Worm (Caenorhabditis elegans) whole organism, early embryonic: ENCODE measurements around the gene srsx-22.
"Not testable (repeated sequence)": the region's sequence is repeated elsewhere in the genome, so short reads cannot be mapped to it uniquely, and the experiment has no call there.

Experiments
- B0310.2 ChIP-seq: sonication (generic microtip); optimal IDR thresholded peaks from 2 replicates; lab custom pipeline; 2016; ENCODE audit warnings: mild to moderate bottlenecking, missing genetic modification characterization, missing compliant biosample characterization
- F13C5.2 ChIP-seq: sonication (generic microtip); optimal IDR thresholded peaks from 2 replicates; lab custom pipeline; 2017; ENCODE audit warnings: mild to moderate bottlenecking, missing genetic modification characterization, inconsistent platforms, missing compliant biosample characterization
- aly-1 ChIP-seq: sonication (generic microtip); optimal IDR thresholded peaks from 2 replicates; lab custom pipeline; 2016; ENCODE audit warnings: missing genetic modification characterization, missing compliant biosample characterization
- ama-1 ChIP-seq: fragments of 150-350 bp; optimal IDR thresholded peaks from 2 replicates; lab custom pipeline; 2014
- ceh-13 ChIP-seq: fragments of 200-800 bp; sonication (Bioruptor generic); optimal IDR thresholded peaks from 2 replicates; lab custom pipeline; 2018; ENCODE audit warnings: mild to moderate bottlenecking, missing genetic modification characterization, missing compliant biosample characterization
- ceh-36 ChIP-seq: sonication (generic microtip); optimal IDR thresholded peaks from 2 replicates; lab custom pipeline; 2016; ENCODE audit warnings: missing genetic modification characterization, inconsistent platforms, missing compliant biosample characterization
- ets-7 ChIP-seq: sonication (generic microtip); optimal IDR thresholded peaks from 2 replicates; lab custom pipeline; 2016; ENCODE audit warnings: missing genotype, missing genetic modification characterization, missing compliant biosample characterization
- flt-1 ChIP-seq: fragments of 200-800 bp; sonication (Bioruptor generic); IDR thresholded peaks from 2 replicates; pipeline ENCODE4 v1.3.6; 2022; ENCODE audit warnings: missing genetic modification characterization, missing compliant biosample characterization
- hmbx-1 ChIP-seq: sonication (generic microtip); optimal IDR thresholded peaks from 2 replicates; lab custom pipeline; 2016; ENCODE audit warnings: mild to moderate bottlenecking, missing genetic modification characterization, missing compliant biosample characterization
- hmg-4 ChIP-seq: fragments of 200-800 bp; sonication (Bioruptor generic); optimal IDR thresholded peaks from 2 replicates; lab custom pipeline; 2018; ENCODE audit warnings: mild to moderate bottlenecking, missing genetic modification characterization, missing compliant biosample characterization
- hnd-1 ChIP-seq: sonication (generic microtip); optimal IDR thresholded peaks from 2 replicates; lab custom pipeline; 2016; ENCODE audit warnings: missing genetic modification characterization, missing compliant biosample characterization
- pes-1 ChIP-seq: fragments of 200-800 bp; sonication (Bioruptor generic); IDR thresholded peaks from 2 replicates; pipeline ENCODE4 v1.3.6; 2022; ENCODE audit warnings: missing genetic modification reagents, missing genetic modification characterization, missing compliant biosample characterization
- scrt-1 ChIP-seq: fragments of 200-800 bp; sonication (Bioruptor generic); IDR thresholded peaks from 2 replicates; pipeline ENCODE4 v1.3.6; 2022; ENCODE audit warnings: missing genetic modification characterization, missing compliant biosample characterization
- sea-1 ChIP-seq: fragments of 200-800 bp; sonication (Bioruptor generic); conservative IDR thresholded peaks from 2 replicates; pipeline ENCODE4 v1.3.6; 2022; ENCODE audit warnings: missing genetic modification characterization, missing compliant biosample characterization
- tbx-11 ChIP-seq: fragments of 200-800 bp; sonication (Bioruptor generic); IDR thresholded peaks from 2 replicates; pipeline ENCODE4 v1.3.6; 2022; ENCODE audit warnings: missing genetic modification characterization, missing compliant biosample characterization
- tbx-37 ChIP-seq: fragments of 200-800 bp; sonication (Bioruptor generic); conservative IDR thresholded peaks from 2 replicates; pipeline ENCODE4 v1.3.6; 2022; ENCODE audit warnings: missing genetic modification reagents, missing genetic modification characterization, missing compliant biosample characterization
- tra-4 ChIP-seq: sonication (generic microtip); optimal IDR thresholded peaks from 2 replicates; lab custom pipeline; 2017; ENCODE audit warnings: missing genetic modification characterization, missing compliant biosample characterization

srsx-22 gene

ce11 chrV:8335620-8336019 lies 15.9 kb upstream of the srsx-22 start:
- TF ChIP-seq ceh-13 (GFP tag; lab: Kevin White, UChicago) (no peak), ceh-36 (tag; lab: Kevin White, UChicago) (no peak), scrt-1 (GFP tag; lab: Robert Waterston, UW) (no peak), F13C5.2 (no peak), tbx-11 (GFP tag; lab: Robert Waterston, UW) (no peak), pes-1 (GFP tag; lab: Robert Waterston, UW) (no peak), tra-4 (no peak), aly-1 (tag; lab: Kevin White, UChicago) (no peak), hnd-1 (tag; lab: Kevin White, UChicago) (no peak), tbx-37 (GFP tag; lab: Robert Waterston, UW) (no peak), ets-7 (tag; lab: Kevin White, UChicago) (no peak), sea-1 (GFP tag; lab: Robert Waterston, UW) (no peak), B0310.2 (tag; lab: Kevin White, UChicago) (no peak), ama-1 (lab: Kevin White, UChicago) (no peak), flt-1 (GFP tag; lab: Robert Waterston, UW) (no peak), hmbx-1 (no peak)

ce11 chrV:8340924-8341323 lies 10.5 kb upstream of the srsx-22 start, which contains the start of gene C08D8.7:
TSS of gene C08D8.7 (plus strand) at chrV:8341224.
- TF ChIP-seq B0310.2 (tag; lab: Kevin White, UChicago); aly-1 (tag; lab: Kevin White, UChicago); ceh-13 (GFP tag; lab: Kevin White, UChicago): not testable (repeated sequence)

- TF ChIP-seq ama-1 (lab: Kevin White, UChicago) = no peak
- no peak for TF ChIP-seq B0310.2 (tag; lab: Kevin White, UChicago)
- no peak for TF ChIP-seq sea-1 (GFP tag; lab: Robert Waterston, UW)
- TF ChIP-seq hmg-4 (GFP tag; lab: Kevin White, UChicago) = no peak
- TF ChIP-seq flt-1 (GFP tag; lab: Robert Waterston, UW) = no peak
- TF ChIP-seq ets-7 (tag; lab: Kevin White, UChicago) = no peak
- TF ChIP-seq tbx-37 (GFP tag; lab: Robert Waterston, UW) = no peak
- TF ChIP-seq tra-4 = no peak
- TF ChIP-seq hnd-1 (tag; lab: Kevin White, UChicago) = no peak
- TF ChIP-seq tbx-11 (GFP tag; lab: Robert Waterston, UW) = no peak
- TF ChIP-seq hmbx-1 = no peak
- no peak for TF ChIP-seq aly-1 (tag; lab: Kevin White, UChicago)
- no peak for TF ChIP-seq ceh-36 (tag; lab: Kevin White, UChicago)
- TF ChIP-seq F13C5.2 = no peak
- TF ChIP-seq scrt-1 (GFP tag; lab: Robert Waterston, UW) = no peak
- TF ChIP-seq ceh-13 (GFP tag; lab: Kevin White, UChicago) = no peak
- TF ChIP-seq pes-1 (GFP tag; lab: Robert Waterston, UW) = no peak
These were observed 9.1 kb upstream of the srsx-22 start for ce11 chrV:8342416-8342815.

- TF ChIP-seq tbx-37 (GFP tag; lab: Robert Waterston, UW) = no peak
- TF ChIP-seq hmbx-1 = no peak
- no peak for TF ChIP-seq B0310.2 (tag; lab: Kevin White, UChicago)
- no peak for TF ChIP-seq scrt-1 (GFP tag; lab: Robert Waterston, UW)
- TF ChIP-seq flt-1 (GFP tag; lab: Robert Waterston, UW) = no peak
- no peak for TF ChIP-seq hmg-4 (GFP tag; lab: Kevin White, UChicago)
These were observed 6.0 kb upstream of the srsx-22 start, which contains the start of gene C08D8.1 for ce11 chrV:8345436-8345835. TSS of gene C08D8.1 (plus strand) at chrV:8345759.

ce11 chrV:8348959-8349389 lies 2.5 kb upstream of the srsx-22 start:
- peak; percentile 72 for TF ChIP-seq F13C5.2
- no peak for TF ChIP-seq ceh-36 (tag; lab: Kevin White, UChicago)
- peak; percentile 46 for TF ChIP-seq ama-1 (lab: Kevin White, UChicago)

- no peak for TF ChIP-seq ets-7 (tag; lab: Kevin White, UChicago)
- TF ChIP-seq aly-1 (tag; lab: Kevin White, UChicago) = no peak
- TF ChIP-seq pes-1 (GFP tag; lab: Robert Waterston, UW) = no peak
- no peak for TF ChIP-seq tbx-37 (GFP tag; lab: Robert Waterston, UW)
- no peak for TF ChIP-seq hmbx-1
- no peak for TF ChIP-seq B0310.2 (tag; lab: Kevin White, UChicago)
These were observed 1.5 kb upstream of the srsx-22 start for ce11 chrV:8349950-8350349.

- TF ChIP-seq F13C5.2 = no peak
- no peak for TF ChIP-seq flt-1 (GFP tag; lab: Robert Waterston, UW)
- no peak for TF ChIP-seq hnd-1 (tag; lab: Kevin White, UChicago)
- TF ChIP-seq pes-1 (GFP tag; lab: Robert Waterston, UW) = no peak
- TF ChIP-seq ets-7 (tag; lab: Kevin White, UChicago) = no peak
- no peak for TF ChIP-seq sea-1 (GFP tag; lab: Robert Waterston, UW)
- no peak for TF ChIP-seq ceh-36 (tag; lab: Kevin White, UChicago)
- no peak for TF ChIP-seq hmg-4 (GFP tag; lab: Kevin White, UChicago)
- no peak for TF ChIP-seq tbx-11 (GFP tag; lab: Robert Waterston, UW)
- no peak for TF ChIP-seq tra-4
- no peak for TF ChIP-seq aly-1 (tag; lab: Kevin White, UChicago)
- TF ChIP-seq ceh-13 (GFP tag; lab: Kevin White, UChicago) = no peak
- TF ChIP-seq ama-1 (lab: Kevin White, UChicago) = no peak
- no peak for TF ChIP-seq hmbx-1
- no peak for TF ChIP-seq scrt-1 (GFP tag; lab: Robert Waterston, UW)
- TF ChIP-seq tbx-37 (GFP tag; lab: Robert Waterston, UW) = no peak
- no peak for TF ChIP-seq B0310.2 (tag; lab: Kevin White, UChicago)
These were observed 4.2 kb downstream of the srsx-22 start, which contains the start of gene mom-2 for ce11 chrV:8355435-8356212. TSS of gene mom-2 (plus strand) at chrV:8355988.
